Worm (Caenorhabditis elegans) whole organism, L1 larva: ENCODE results near the gene Y53F4B.51.

ENCODE experiments used
- C04F5.9 ChIP-seq: sonication (generic microtip); optimal IDR thresholded peaks from 2 replicates; lab custom pipeline; 2016; ENCODE audit warnings: missing genetic modification characterization, missing compliant biosample characterization
- C34B4.2 ChIP-seq: sonication (generic microtip); optimal IDR thresholded peaks from 2 replicates; lab custom pipeline; 2017; ENCODE audit warnings: mild to moderate bottlenecking, missing genetic modification characterization, missing compliant biosample characterization
- blmp-1 ChIP-seq: fragments of 150-350 bp; optimal IDR thresholded peaks from 2 replicates; lab custom pipeline; 2014; ENCODE audit warnings: missing biosample characterization, missing genetic modification characterization
- ceh-63 ChIP-seq: fragments of 200-800 bp; sonication (Bioruptor generic); optimal IDR thresholded peaks from 2 replicates; lab custom pipeline; 2018; ENCODE audit warnings: mild to moderate bottlenecking, missing genetic modification characterization, missing compliant biosample characterization
- ceh-82 ChIP-seq, 3 experiments: fragments of 150-350 bp in 1 of 3; sonication (generic microtip) in 2 of 3; optimal IDR thresholded peaks; 2 replicates each; lab custom pipeline; 2014 to 2017; ENCODE audit warnings: missing biosample characterization in 3 of 3, missing genetic modification characterization in 3 of 3
- ceh-90 ChIP-seq: sonication (generic microtip); optimal IDR thresholded peaks from 2 replicates; lab custom pipeline; 2016; ENCODE audit warnings: missing genetic modification characterization, missing compliant biosample characterization
- efl-1 ChIP-seq, 4 experiments: fragments of 150-350 bp; optimal IDR thresholded peaks in 3 of 4; peaks in 1 of 4; 1 replicate in 1 of 4; 2 replicates in 3 of 4; lab custom pipeline; 2014; ENCODE audit warnings: missing biosample characterization in 2 of 4, missing genetic modification characterization in 2 of 4, missing genetic modification reagents in 2 of 4
- efl-3 ChIP-seq: fragments of 200-800 bp; sonication (Bioruptor generic); optimal IDR thresholded peaks from 2 replicates; lab custom pipeline; 2018; ENCODE audit warnings: mild to moderate bottlenecking, missing genetic modification characterization, missing compliant biosample characterization
- egl-13 ChIP-seq: sonication (generic microtip); optimal IDR thresholded peaks from 2 replicates; lab custom pipeline; 2016; ENCODE audit warnings: missing genotype, missing genetic modification reagents, missing genetic modification characterization, missing compliant biosample characterization
- egl-27 ChIP-seq, 2 experiments: fragments of 150-350 bp in 1 of 2; sonication (generic microtip); optimal IDR thresholded peaks; 3 replicates each; lab custom pipeline; 2017 to 2018; ENCODE audit warnings: missing biosample characterization in 2 of 2, missing genetic modification characterization in 2 of 2, missing genetic modification reagents in 2 of 2
- elt-2 ChIP-seq: sonication (generic microtip); optimal IDR thresholded peaks from 2 replicates; lab custom pipeline; 2016; ENCODE audit warnings: missing genetic modification characterization, mild to moderate bottlenecking, inconsistent platforms, missing compliant biosample characterization, missing genetic modification reagents
- fkh-4 ChIP-seq: sonication (generic microtip); optimal IDR thresholded peaks from 2 replicates; lab custom pipeline; 2016; ENCODE audit warnings: missing compliant biosample characterization, missing genetic modification characterization, borderline replicate concordance
- fkh-8 ChIP-seq: sonication (generic microtip); optimal IDR thresholded peaks from 2 replicates; lab custom pipeline; 2016; ENCODE audit warnings: mild to moderate bottlenecking, missing genetic modification characterization, missing compliant biosample characterization
- fos-1 ChIP-seq: fragments of 150-350 bp; optimal IDR thresholded peaks from 2 replicates; lab custom pipeline; 2014; ENCODE audit warnings: missing biosample characterization, missing genetic modification characterization
- grh-1 ChIP-seq: fragments of 200-800 bp; sonication (Bioruptor generic); IDR thresholded peaks from 2 replicates; pipeline ENCODE4 v1.3.6; 2022; ENCODE audit warnings: missing genetic modification reagents, missing genetic modification characterization, missing compliant biosample characterization
- hlh-17 ChIP-seq: fragments of 200-800 bp; sonication (Bioruptor generic); optimal IDR thresholded peaks from 2 replicates; lab custom pipeline; 2018; ENCODE audit warnings: missing genetic modification characterization, mild to moderate bottlenecking, missing compliant biosample characterization, moderate library complexity, borderline replicate concordance
- hlh-4 ChIP-seq: sonication (generic microtip); optimal IDR thresholded peaks from 2 replicates; lab custom pipeline; 2016; ENCODE audit warnings: mild to moderate bottlenecking, missing genetic modification characterization, missing compliant biosample characterization
- isw-1 ChIP-seq: fragments of 200-800 bp; sonication (Bioruptor generic); IDR thresholded peaks from 2 replicates; pipeline ENCODE4 v1.3.6; 2022; ENCODE audit warnings: missing genetic modification characterization, missing compliant biosample characterization
- jun-1 ChIP-seq: fragments of 150-350 bp; optimal IDR thresholded peaks from 2 replicates; lab custom pipeline; 2014; ENCODE audit warnings: missing biosample characterization, missing genetic modification reagents, missing genetic modification characterization
- lin-13 ChIP-seq: fragments of 150-350 bp; optimal IDR thresholded peaks from 2 replicates; lab custom pipeline; 2014; ENCODE audit warnings: missing biosample characterization, missing genetic modification reagents, missing genetic modification characterization
- lin-14 ChIP-seq: fragments of 200-800 bp; sonication (Bioruptor generic); optimal IDR thresholded peaks from 2 replicates; lab custom pipeline; 2018; ENCODE audit warnings: mild to moderate bottlenecking, missing genetic modification characterization, moderate library complexity, missing compliant biosample characterization
- lin-15B ChIP-seq: fragments of 150-350 bp; sonication (generic microtip); optimal IDR thresholded peaks from 3 replicates; lab custom pipeline; 2014; ENCODE audit warnings: missing biosample characterization, missing genetic modification characterization
- lin-35 ChIP-seq, 2 experiments: fragments of 150-350 bp; optimal IDR thresholded peaks; 2 replicates each; lab custom pipeline; 2014; ENCODE audit warnings: missing biosample characterization in 2 of 2, missing genetic modification characterization in 2 of 2, missing genetic modification reagents in 2 of 2
- lin-39 ChIP-seq: fragments of 150-350 bp; optimal IDR thresholded peaks from 2 replicates; lab custom pipeline; 2014; ENCODE audit warnings: missing biosample characterization, missing genetic modification reagents, missing genetic modification characterization
- lir-3 ChIP-seq: sonication (generic microtip); optimal IDR thresholded peaks from 2 replicates; lab custom pipeline; 2016; ENCODE audit warnings: mild to moderate bottlenecking, missing genetic modification characterization, moderate library complexity, missing compliant biosample characterization; ENCODE audit not compliant: poor library complexity
- mef-2 ChIP-seq: fragments of 150-350 bp; optimal IDR thresholded peaks from 2 replicates; lab custom pipeline; 2014; ENCODE audit warnings: missing biosample characterization, missing genetic modification characterization
- mep-1 ChIP-seq: fragments of 150-350 bp; optimal IDR thresholded peaks from 2 replicates; lab custom pipeline; 2014; ENCODE audit warnings: missing biosample characterization, missing genetic modification characterization
- nhr-12 ChIP-seq: sonication (generic microtip); optimal IDR thresholded peaks from 2 replicates; lab custom pipeline; 2017; ENCODE audit warnings: missing biosample characterization, missing genetic modification characterization
- nhr-19 ChIP-seq: fragments of 200-800 bp; sonication (Bioruptor generic); conservative IDR thresholded peaks from 2 replicates; pipeline ENCODE4 v1.3.6; 2022; ENCODE audit warnings: missing genetic modification characterization, missing compliant biosample characterization
- nhr-20 ChIP-seq: sonication (generic microtip); optimal IDR thresholded peaks from 2 replicates; lab custom pipeline; 2016; ENCODE audit warnings: mild to moderate bottlenecking, missing genetic modification characterization, missing compliant biosample characterization
- nhr-237 ChIP-seq: fragments of 150-350 bp; optimal IDR thresholded peaks from 2 replicates; lab custom pipeline; 2014; ENCODE audit warnings: missing biosample characterization, missing genetic modification characterization
- nhr-28 ChIP-seq: fragments of 150-350 bp; optimal IDR thresholded peaks from 2 replicates; lab custom pipeline; 2014; ENCODE audit warnings: missing biosample characterization, missing genetic modification characterization
- nhr-71 ChIP-seq: sonication (generic microtip); optimal IDR thresholded peaks from 2 replicates; lab custom pipeline; 2016; ENCODE audit warnings: mild to moderate bottlenecking, missing genetic modification characterization, moderate library complexity, missing compliant biosample characterization
- nhr-76 ChIP-seq: sonication (generic microtip); optimal IDR thresholded peaks from 2 replicates; lab custom pipeline; 2017; ENCODE audit warnings: missing biosample characterization, missing genetic modification characterization
- nhr-77 ChIP-seq: fragments of 150-350 bp; optimal IDR thresholded peaks from 2 replicates; lab custom pipeline; 2014; ENCODE audit warnings: missing biosample characterization, missing genetic modification characterization
- nhr-84 ChIP-seq: sonication (generic microtip); optimal IDR thresholded peaks from 2 replicates; lab custom pipeline; 2017; ENCODE audit warnings: missing biosample characterization, missing genetic modification characterization
- nhr-85 ChIP-seq: sonication (generic microtip); peaks from one replicate; lab custom pipeline; 2016; ENCODE audit warnings: missing genetic modification characterization, inconsistent platforms, missing compliant biosample characterization
- nhr-90 ChIP-seq: sonication (generic microtip); optimal IDR thresholded peaks from 2 replicates; lab custom pipeline; 2016; ENCODE audit warnings: mild to moderate bottlenecking, missing genetic modification characterization, missing compliant biosample characterization; ENCODE audit not compliant: poor library complexity
- pax-3 ChIP-seq: fragments of 200-800 bp; sonication (Bioruptor generic); optimal IDR thresholded peaks from 2 replicates; lab custom pipeline; 2018; ENCODE audit warnings: mild to moderate bottlenecking, missing genetic modification characterization, moderate library complexity, missing compliant biosample characterization
- pqm-1 ChIP-seq: sonication (generic microtip); optimal IDR thresholded peaks from 3 replicates; lab custom pipeline; 2017; ENCODE audit warnings: missing biosample characterization, missing genetic modification characterization
- rnt-1 ChIP-seq: sonication (generic microtip); optimal IDR thresholded peaks from 2 replicates; lab custom pipeline; 2016; ENCODE audit warnings: mild to moderate bottlenecking, missing genetic modification characterization, moderate library complexity, missing compliant biosample characterization
- snu-23 ChIP-seq: sonication (generic microtip); optimal IDR thresholded peaks from 2 replicates; lab custom pipeline; 2016; ENCODE audit warnings: missing genetic modification characterization, missing compliant biosample characterization
- sox-4 ChIP-seq: sonication (generic microtip); optimal IDR thresholded peaks from 2 replicates; lab custom pipeline; 2016; ENCODE audit warnings: missing genetic modification characterization, missing compliant biosample characterization
- sptf-1 ChIP-seq: fragments of 150-350 bp; optimal IDR thresholded peaks from 2 replicates; lab custom pipeline; 2014; ENCODE audit warnings: missing biosample characterization, missing genetic modification characterization
- sup-37 ChIP-seq: fragments of 200-800 bp; sonication (Bioruptor generic); optimal IDR thresholded peaks from 2 replicates; lab custom pipeline; 2018; ENCODE audit warnings: mild to moderate bottlenecking, missing genetic modification characterization, missing compliant biosample characterization
- unc-62 ChIP-seq: fragments of 150-350 bp; optimal IDR thresholded peaks from 2 replicates; lab custom pipeline; 2014; ENCODE audit warnings: missing biosample characterization, missing genetic modification reagents, missing genetic modification characterization
- vab-15 ChIP-seq: sonication (generic microtip); optimal IDR thresholded peaks from 2 replicates; lab custom pipeline; 2017; ENCODE audit warnings: missing genotype, mild to moderate bottlenecking, missing genetic modification characterization, missing compliant biosample characterization
- xbp-1 ChIP-seq: sonication (generic microtip); optimal IDR thresholded peaks from 2 replicates; lab custom pipeline; 2016; ENCODE audit warnings: missing genetic modification characterization, missing compliant biosample characterization
- zag-1 ChIP-seq: fragments of 150-350 bp; optimal IDR thresholded peaks from 2 replicates; lab custom pipeline; 2014; ENCODE audit warnings: missing biosample characterization, missing genetic modification characterization
- zip-4 ChIP-seq: fragments of 200-800 bp; sonication (Bioruptor generic); optimal IDR thresholded peaks from 2 replicates; lab custom pipeline; 2018; ENCODE audit warnings: mild to moderate bottlenecking, missing genetic modification characterization, moderate library complexity, missing compliant biosample characterization

Y53F4B.51 gene

ce11 chrII:15010366-15011235 lies 3.6 kb downstream of the Y53F4B.51 start, which contains the start of the genes Y53F4B.9 and Y53F4B.11 (continued):
- TF ChIP-seq mef-2 (tag; lab: Kevin White, UChicago) (no peak), sptf-1 (tag; lab: Kevin White, UChicago) (no peak), nhr-71 (tag; lab: Kevin White, UChicago) (peak; percentile 86), nhr-237 (tag; lab: Kevin White, UChicago) (peak; percentile 53), lin-39 (tag; lab: Kevin White, UChicago) (peak; percentile 25), nhr-76 (tag; lab: Kevin White, UChicago) (no peak), hlh-17 (GFP tag; lab: Kevin White, UChicago) (no peak), vab-15 (tag; lab: Kevin White, UChicago) (peak; percentile 38), blmp-1 (tag; lab: Kevin White, UChicago) (peak; percentile 82), efl-3 (GFP tag; lab: Kevin White, UChicago) (no peak), fos-1 (tag; lab: Kevin White, UChicago) (peak; percentile 72), fkh-8 (tag; lab: Kevin White, UChicago) (peak; percentile 75), nhr-12 (tag; lab: Kevin White, UChicago) (no peak), nhr-19 (GFP tag; lab: Robert Waterston, UW) (peak; percentile 84), lir-3 (tag; lab: Kevin White, UChicago) (no peak), egl-13 (tag; lab: Kevin White, UChicago) (no peak), fkh-4 (tag; lab: Kevin White, UChicago) (no peak), nhr-77 (tag; lab: Kevin White, UChicago) (peak; percentile 94), jun-1 (tag; lab: Kevin White, UChicago) (peak; percentile 73), C34B4.2 (tag; lab: Kevin White, UChicago) (no peak), elt-2 (peak; percentile 18), nhr-20 (tag; lab: Kevin White, UChicago) (peak; percentile 75), hlh-4 (no peak), xbp-1 (tag; lab: Kevin White, UChicago) (peak; percentile 67), nhr-84 (tag; lab: Kevin White, UChicago) (no peak), nhr-85 (tag; lab: Kevin White, UChicago) (peak; percentile 39), zag-1 (tag; lab: Kevin White, UChicago) (no peak), sup-37 (GFP tag; lab: Kevin White, UChicago) (no peak), egl-27 (tag; optimal IDR thresholded peaks at IDR 0.05; lab: Kevin White, UChicago) (no peak), sox-4 (peak; percentile 23), isw-1 (GFP tag; lab: Robert Waterston, UW) (peak; percentile 81), ceh-63 (GFP tag; lab: Kevin White, UChicago) (peak; percentile 42), nhr-90 (tag; lab: Kevin White, UChicago) (peak; percentile 72), snu-23 (peak; percentile 85), rnt-1 (peak; percentile 89), lin-13 (GFP tag; lab: Kevin White, UChicago) (peak; percentile 78), lin-35 (GFP tag; optimal IDR thresholded peaks at IDR 0.05; lab: Kevin White, UChicago) (peak; percentile 100), pqm-1 (tag; lab: Kevin White, UChicago) (no peak), mep-1 (tag; lab: Kevin White, UChicago) (peak; percentile 71), ceh-90 (tag; lab: Kevin White, UChicago) (no peak), lin-14 (GFP tag; lab: Kevin White, UChicago) (peak; percentile 69), unc-62 (GFP tag; lab: Kevin White, UChicago) (no peak), lin-15B (tag; lab: Kevin White, UChicago) (peak; percentile 85), efl-1 (optimal IDR thresholded peaks at IDR 0.05; lab: Kevin White, UChicago) (peak; percentile 99 to 100), efl-1 (GFP tag; optimal IDR thresholded peaks at IDR 0.05 in 1 of 2; lab: Kevin White, UChicago) (peak; percentile 100), pax-3 (tag; lab: Kevin White, UChicago) (peak; percentile 63), ceh-82 (tag; optimal IDR thresholded peaks at IDR 0.05; lab: Kevin White, UChicago) (peak; percentile 70 to 95 (median 70)), nhr-28 (tag; lab: Kevin White, UChicago) (no peak), C04F5.9 (tag; lab: Kevin White, UChicago) (no peak), zip-4 (GFP tag; lab: Kevin White, UChicago) (peak; percentile 42), grh-1 (GFP tag; lab: Robert Waterston, UW) (peak; percentile 43; the same call in 1 of the 2 replicates)
